Worm (Caenorhabditis elegans) whole organism, L1 larva: ENCODE data around the gene F47C12.8.

ENCODE experiments used
- C34B4.2 ChIP-seq: sonication (generic microtip); optimal IDR thresholded peaks from 2 replicates; lab custom pipeline; 2017; ENCODE audit warnings: mild to moderate bottlenecking, missing genetic modification characterization, missing compliant biosample characterization
- F16B12.6 ChIP-seq: fragments of 150-350 bp; optimal IDR thresholded peaks from 2 replicates; lab custom pipeline; 2014; ENCODE audit warnings: missing biosample characterization, missing genetic modification characterization
- aha-1 ChIP-seq: fragments of 150-350 bp; optimal IDR thresholded peaks from 2 replicates; lab custom pipeline; 2014; ENCODE audit warnings: missing biosample characterization, missing genetic modification characterization
- ama-1 ChIP-seq: fragments of 150-350 bp; optimal IDR thresholded peaks from 2 replicates; lab custom pipeline; 2014
- blmp-1 ChIP-seq: fragments of 150-350 bp; optimal IDR thresholded peaks from 2 replicates; lab custom pipeline; 2014; ENCODE audit warnings: missing biosample characterization, missing genetic modification characterization
- ceh-63 ChIP-seq: fragments of 200-800 bp; sonication (Bioruptor generic); optimal IDR thresholded peaks from 2 replicates; lab custom pipeline; 2018; ENCODE audit warnings: mild to moderate bottlenecking, missing genetic modification characterization, missing compliant biosample characterization
- ceh-8 ChIP-seq: fragments of 200-800 bp; sonication (Bioruptor generic); optimal IDR thresholded peaks from 2 replicates; lab custom pipeline; 2018; ENCODE audit warnings: mild to moderate bottlenecking, missing genetic modification characterization, moderate library complexity, missing compliant biosample characterization
- ceh-88 ChIP-seq: fragments of 200-800 bp; sonication (Bioruptor generic); IDR thresholded peaks from 2 replicates; pipeline ENCODE4 v1.3.6; 2022; ENCODE audit warnings: missing genetic modification characterization, missing compliant biosample characterization
- dpl-1 ChIP-seq, 3 experiments: fragments of 150-350 bp in 2 of 3; sonication (generic microtip) in 1 of 3; optimal IDR thresholded peaks; 2 replicates each; lab custom pipeline; 2014 to 2017; ENCODE audit warnings: missing biosample characterization in 3 of 3, missing genetic modification characterization in 3 of 3, missing genetic modification reagents in 3 of 3
- efl-1 ChIP-seq, 4 experiments: fragments of 150-350 bp; optimal IDR thresholded peaks in 3 of 4; peaks in 1 of 4; 1 replicate in 1 of 4; 2 replicates in 3 of 4; lab custom pipeline; 2014; ENCODE audit warnings: missing biosample characterization in 2 of 4, missing genetic modification characterization in 2 of 4, missing genetic modification reagents in 2 of 4
- egl-27 ChIP-seq, 2 experiments: fragments of 150-350 bp in 1 of 2; sonication (generic microtip); optimal IDR thresholded peaks; 3 replicates each; lab custom pipeline; 2017 to 2018; ENCODE audit warnings: missing biosample characterization in 2 of 2, missing genetic modification characterization in 2 of 2, missing genetic modification reagents in 2 of 2
- elt-3 ChIP-seq, 6 experiments: fragments of 150-350 bp in 1 of 6; sonication (generic microtip); optimal IDR thresholded peaks; 2 replicates each; lab custom pipeline; 2017 to 2018; ENCODE audit warnings: missing biosample characterization in 6 of 6, missing genetic modification characterization in 6 of 6, inconsistent platforms in 1 of 6
- fkh-8 ChIP-seq: sonication (generic microtip); optimal IDR thresholded peaks from 2 replicates; lab custom pipeline; 2016; ENCODE audit warnings: mild to moderate bottlenecking, missing genetic modification characterization, missing compliant biosample characterization
- hlh-4 ChIP-seq: sonication (generic microtip); optimal IDR thresholded peaks from 2 replicates; lab custom pipeline; 2016; ENCODE audit warnings: mild to moderate bottlenecking, missing genetic modification characterization, missing compliant biosample characterization
- isw-1 ChIP-seq: fragments of 200-800 bp; sonication (Bioruptor generic); IDR thresholded peaks from 2 replicates; pipeline ENCODE4 v1.3.6; 2022; ENCODE audit warnings: missing genetic modification characterization, missing compliant biosample characterization
- jun-1 ChIP-seq: fragments of 150-350 bp; optimal IDR thresholded peaks from 2 replicates; lab custom pipeline; 2014; ENCODE audit warnings: missing biosample characterization, missing genetic modification reagents, missing genetic modification characterization
- lin-39 ChIP-seq: fragments of 150-350 bp; optimal IDR thresholded peaks from 2 replicates; lab custom pipeline; 2014; ENCODE audit warnings: missing biosample characterization, missing genetic modification reagents, missing genetic modification characterization
- lir-3 ChIP-seq: sonication (generic microtip); optimal IDR thresholded peaks from 2 replicates; lab custom pipeline; 2016; ENCODE audit warnings: mild to moderate bottlenecking, missing genetic modification characterization, moderate library complexity, missing compliant biosample characterization; ENCODE audit not compliant: poor library complexity
- lsy-2 ChIP-seq, 2 experiments: fragments of 150-350 bp; optimal IDR thresholded peaks; 2 replicates each; lab custom pipeline; 2014; ENCODE audit warnings: missing biosample characterization in 2 of 2, missing genetic modification characterization in 2 of 2
- nhr-12 ChIP-seq: sonication (generic microtip); optimal IDR thresholded peaks from 2 replicates; lab custom pipeline; 2017; ENCODE audit warnings: missing biosample characterization, missing genetic modification characterization
- nhr-77 ChIP-seq: fragments of 150-350 bp; optimal IDR thresholded peaks from 2 replicates; lab custom pipeline; 2014; ENCODE audit warnings: missing biosample characterization, missing genetic modification characterization
- pag-3 ChIP-seq: sonication (generic microtip); optimal IDR thresholded peaks from 2 replicates; lab custom pipeline; 2017; ENCODE audit warnings: missing genetic modification characterization, mild to moderate bottlenecking, missing compliant biosample characterization, antibody characterized with exemption, borderline replicate concordance; ENCODE audit not compliant: insufficient read depth
- sox-4 ChIP-seq: sonication (generic microtip); optimal IDR thresholded peaks from 2 replicates; lab custom pipeline; 2016; ENCODE audit warnings: missing genetic modification characterization, missing compliant biosample characterization
- sup-37 ChIP-seq: fragments of 200-800 bp; sonication (Bioruptor generic); optimal IDR thresholded peaks from 2 replicates; lab custom pipeline; 2018; ENCODE audit warnings: mild to moderate bottlenecking, missing genetic modification characterization, missing compliant biosample characterization
- tlp-1 ChIP-seq: fragments of 150-350 bp; optimal IDR thresholded peaks from 2 replicates; lab custom pipeline; 2014; ENCODE audit warnings: missing biosample characterization, missing genetic modification characterization
- unc-30 ChIP-seq: sonication (generic microtip); optimal IDR thresholded peaks from 2 replicates; lab custom pipeline; 2017; ENCODE audit warnings: missing biosample characterization, missing genetic modification characterization
- zag-1 ChIP-seq: fragments of 150-350 bp; optimal IDR thresholded peaks from 2 replicates; lab custom pipeline; 2014; ENCODE audit warnings: missing biosample characterization, missing genetic modification characterization

F47C12.8 gene

ce11 chrIV:3956705-3957104, 41.7 kb downstream of the F47C12.8 start, which contains the start of gene clec-74:
Gene clec-74, plus strand, starts transcription at chrIV:3957005.
- TF ChIP-seq aha-1 (tag; lab: Kevin White, UChicago) (no peak), jun-1 (tag; lab: Kevin White, UChicago) (no peak), lir-3 (tag; lab: Kevin White, UChicago) (no peak), blmp-1 (tag; lab: Kevin White, UChicago) (no peak), sup-37 (GFP tag; lab: Kevin White, UChicago) (no peak), C34B4.2 (tag; lab: Kevin White, UChicago) (no peak), hlh-4 (tag; lab: Kevin White, UChicago) (no peak), nhr-12 (tag; lab: Kevin White, UChicago) (no peak), pag-3 (tag; lab: Kevin White, UChicago) (no peak), lin-39 (tag; lab: Kevin White, UChicago) (no peak), lsy-2 (tag; optimal IDR thresholded peaks at IDR 0.05; lab: Kevin White, UChicago) (no peak), sox-4 (tag; lab: Kevin White, UChicago) (no peak), ama-1 (lab: Kevin White, UChicago) (no peak), nhr-77 (tag; lab: Kevin White, UChicago) (no peak)

DNA sequence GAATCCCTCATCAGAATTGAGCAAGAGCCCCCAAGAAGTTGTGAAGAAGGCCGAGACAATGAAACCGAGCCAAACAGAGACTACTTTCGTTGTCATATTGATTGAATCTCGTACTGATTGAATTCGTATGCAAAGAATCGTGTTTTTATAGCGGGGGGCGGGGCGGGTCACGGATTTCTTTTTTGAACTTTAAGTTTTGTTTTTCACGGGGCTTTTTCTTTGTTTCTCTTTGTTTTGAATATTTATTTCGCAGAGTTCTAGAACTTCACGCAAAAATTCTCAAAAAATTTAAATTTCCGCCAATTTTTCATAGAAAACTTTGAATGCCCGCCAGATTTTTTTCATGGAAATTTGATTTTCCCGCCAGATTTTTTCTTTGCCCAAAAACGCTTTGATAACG, 42.3 kb downstream of the F47C12.8 start, which contains the start of gene clec-73:
clec-73 (minus strand) TSS at position 101 of the 400 bp plus-strand sequence.
- TF ChIP-seq dpl-1 (GFP tag; optimal IDR thresholded peaks at IDR 0.05; lab: Kevin White, UChicago): no peak
- no peak for TF ChIP-seq tlp-1 (tag; lab: Kevin White, UChicago)
- no peak for TF ChIP-seq elt-3 (tag; optimal IDR thresholded peaks at IDR 0.05; lab: Kevin White, UChicago)
- TF ChIP-seq ceh-63 (GFP tag; lab: Kevin White, UChicago): no peak
- no peak for TF ChIP-seq isw-1 (GFP tag; lab: Robert Waterston, UW)
- TF ChIP-seq fkh-8 (tag; lab: Kevin White, UChicago): no peak
- no peak for TF ChIP-seq ceh-8
- TF ChIP-seq ceh-88 (GFP tag; lab: Robert Waterston, UW): no peak
- no peak for TF ChIP-seq efl-1 (optimal IDR thresholded peaks at IDR 0.05; lab: Kevin White, UChicago)
- TF ChIP-seq efl-1 (GFP tag; optimal IDR thresholded peaks at IDR 0.05 in 1 of 2; lab: Kevin White, UChicago): no peak
- TF ChIP-seq zag-1 (tag; lab: Kevin White, UChicago): no peak
- TF ChIP-seq F16B12.6 (tag; lab: Kevin White, UChicago): no peak
- TF ChIP-seq unc-30 (tag; lab: Kevin White, UChicago): no peak
- no peak for TF ChIP-seq aha-1 (tag; lab: Kevin White, UChicago)
- TF ChIP-seq egl-27 (tag; optimal IDR thresholded peaks at IDR 0.05; lab: Kevin White, UChicago): no peak
